Worm (Caenorhabditis elegans) whole organism, L2 larva: ENCODE results near the gene acl-6.

Experiments used
- R02D3.7 ChIP-seq: fragments of 150-350 bp; optimal IDR thresholded peaks from 2 replicates; lab custom pipeline; 2014; ENCODE audit warnings: missing biosample characterization, missing genetic modification characterization
- alr-1 ChIP-seq: fragments of 150-350 bp; optimal IDR thresholded peaks from 2 replicates; lab custom pipeline; 2014; ENCODE audit warnings: missing biosample characterization, missing genetic modification characterization
- ama-1 ChIP-seq: fragments of 150-350 bp; optimal IDR thresholded peaks from 2 replicates; lab custom pipeline; 2018; ENCODE audit warnings: inconsistent platforms
- ceh-82 ChIP-seq: fragments of 150-350 bp; optimal IDR thresholded peaks from 2 replicates; lab custom pipeline; 2014; ENCODE audit warnings: missing biosample characterization, missing genetic modification characterization
- elt-3 ChIP-seq: sonication (generic microtip); optimal IDR thresholded peaks from 2 replicates; lab custom pipeline; 2017; ENCODE audit warnings: missing biosample characterization, missing genetic modification characterization
- lin-13 ChIP-seq: fragments of 150-350 bp; optimal IDR thresholded peaks from 2 replicates; lab custom pipeline; 2014; ENCODE audit warnings: missing biosample characterization, missing genetic modification reagents, missing genetic modification characterization
- mdl-1 ChIP-seq, 2 experiments: fragments of 150-350 bp in 1 of 2; sonication (generic microtip) in 1 of 2; optimal IDR thresholded peaks; 2 replicates each; lab custom pipeline; 2017; ENCODE audit warnings: missing biosample characterization in 2 of 2, missing genetic modification characterization in 2 of 2
- nhr-237 ChIP-seq: fragments of 150-350 bp; optimal IDR thresholded peaks from 2 replicates; lab custom pipeline; 2014; ENCODE audit warnings: missing biosample characterization, missing genetic modification characterization
- sma-9 ChIP-seq, 2 experiments: fragments of 150-350 bp in 1 of 2; sonication (generic microtip) in 1 of 2; optimal IDR thresholded peaks; 2 replicates each; lab custom pipeline; 2014 to 2016; ENCODE audit warnings: missing genetic modification characterization in 2 of 2, mild to moderate bottlenecking in 1 of 2, missing biosample characterization in 1 of 2, missing compliant biosample characterization in 1 of 2, missing genetic modification reagents in 1 of 2, moderate library complexity in 1 of 2
- snpc-4 ChIP-seq: fragments of 150-350 bp; optimal IDR thresholded peaks from 2 replicates; lab custom pipeline; 2014; ENCODE audit warnings: missing biosample characterization, missing genetic modification characterization
- ztf-4 ChIP-seq: fragments of 150-350 bp; optimal IDR thresholded peaks from 2 replicates; lab custom pipeline; 2014; ENCODE audit warnings: missing biosample characterization, missing genetic modification characterization

DNA sequence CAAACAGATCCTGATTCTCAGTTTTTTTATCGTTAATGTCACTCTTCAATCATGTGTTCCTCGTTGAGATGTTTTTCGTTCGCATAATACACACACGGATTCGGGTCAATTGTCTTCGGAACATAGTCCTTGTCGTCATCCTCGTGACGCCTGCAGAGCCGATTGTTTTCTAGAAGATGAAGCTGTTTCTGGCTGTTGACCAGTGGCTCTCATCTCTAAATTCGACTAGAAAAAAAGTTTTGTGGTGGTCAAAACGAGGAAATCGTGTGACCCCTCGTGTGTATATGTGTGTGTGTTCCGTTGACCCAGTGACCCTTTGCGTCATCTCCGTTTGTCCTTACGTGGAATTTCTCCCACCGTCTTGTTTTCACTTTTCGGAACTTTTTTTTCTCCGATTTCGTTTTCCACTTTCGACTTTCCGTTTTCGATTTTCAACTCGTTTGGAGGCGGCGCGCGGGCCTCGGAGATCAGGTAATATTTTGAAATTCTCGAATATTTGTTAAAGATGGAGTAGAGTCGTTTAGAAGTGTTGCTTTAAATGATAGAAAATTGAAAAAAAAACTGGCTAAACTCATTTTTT lies 47.2 kb upstream of the acl-6 start, which contains the start of gene C35A11.2:
- TF ChIP-seq mdl-1 (tag; optimal IDR thresholded peaks at IDR 0.05; lab: Kevin White, UChicago): no peak
- TF ChIP-seq lin-13 (GFP tag; lab: Kevin White, UChicago): no peak
- TF ChIP-seq elt-3 (tag; lab: Kevin White, UChicago): no peak
- no peak for TF ChIP-seq sma-9 (GFP tag; optimal IDR thresholded peaks at IDR 0.05; lab: Kevin White, UChicago)
- no peak for TF ChIP-seq sma-9 (tag; optimal IDR thresholded peaks at IDR 0.05; lab: Kevin White, UChicago)
- no peak for TF ChIP-seq alr-1 (tag; lab: Kevin White, UChicago)
- TF ChIP-seq ceh-82 (tag; lab: Kevin White, UChicago): no peak
- TF ChIP-seq ama-1 (lab: Kevin White, UChicago): no peak
- no peak for TF ChIP-seq nhr-237 (tag; lab: Kevin White, UChicago)
- TF ChIP-seq ztf-4 (tag; lab: Kevin White, UChicago): no peak
- TF ChIP-seq snpc-4 (tag; lab: Kevin White, UChicago): no peak
- TF ChIP-seq R02D3.7: no peak
